Fruit fly (Drosophila melanogaster): ENCODE data around the gene Leash.

DNA sequence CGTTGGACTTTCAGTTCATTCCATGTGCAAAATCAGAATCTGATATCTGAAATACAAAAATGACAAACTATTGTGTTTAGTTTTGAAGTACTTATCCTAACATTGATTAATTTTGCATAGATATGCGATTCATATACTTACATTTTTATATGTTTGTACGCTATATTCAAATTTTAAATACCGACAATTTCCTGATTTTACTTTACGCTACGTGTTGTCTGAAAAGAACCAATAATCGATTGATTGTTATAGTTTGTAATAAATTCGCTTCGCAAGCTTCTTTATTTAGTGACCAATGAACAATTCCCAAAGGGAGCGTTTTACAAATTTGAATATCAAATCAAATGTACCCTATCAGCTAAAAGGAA is 4.2 kb downstream of the Leash start, which contains the start of gene Ak3:
- TF ChIP-seq Sox102F (GFP tag; optimal IDR thresholded peaks at IDR 0.05), result no peak
- TF ChIP-seq CG34406 (GFP tag; optimal IDR thresholded peaks at IDR 0.05), result no peak
- no peak for TF ChIP-seq esn (GFP tag; optimal IDR thresholded peaks at IDR 0.05)
- TF ChIP-seq OdsH (GFP tag; optimal IDR thresholded peaks at IDR 0.05), result no peak
- TF ChIP-seq Blimp-1 (GFP tag; optimal IDR thresholded peaks at IDR 0.05), result no peak
